Fruit fly (Drosophila melanogaster) whole organism, wandering third instar larva: Measurements from ENCODE around the gene CG44774.

Experiments
- Abd-B ChIP-seq: fragments of >200 bp; optimal IDR thresholded peaks from 2 replicates; lab custom pipeline; 2017; ENCODE audit warnings: missing biosample characterization, missing genetic modification characterization
- CG32264 ChIP-seq: fragments of 200-800 bp; sonication (Bioruptor generic); optimal IDR thresholded peaks from 2 replicates; lab custom pipeline; 2016; ENCODE audit warnings: missing biosample characterization, missing genetic modification characterization
- CG9705 ChIP-seq: fragments of 200-800 bp; sonication (Bioruptor generic); optimal IDR thresholded peaks from 2 replicates; lab custom pipeline; 2018; ENCODE audit warnings: missing biosample characterization, mild to moderate bottlenecking, missing genetic modification characterization
- Dfd ChIP-seq: fragments of >200 bp; optimal IDR thresholded peaks from 2 replicates; lab custom pipeline; 2017; ENCODE audit warnings: missing biosample characterization, missing genetic modification characterization
- Dif ChIP-seq: fragments of 200-275, 200-300 bp; sonication (Bioruptor generic); optimal IDR thresholded peaks from 2 replicates; lab custom pipeline; 2018; ENCODE audit warnings: missing biosample characterization, missing genetic modification characterization; ENCODE audit not compliant: partially characterized antibody
- GATAd ChIP-seq: sonication (Bioruptor generic); optimal IDR thresholded peaks from 2 replicates; lab custom pipeline; 2016; ENCODE audit warnings: missing biosample characterization, missing genetic modification characterization
- HLH106 ChIP-seq: fragments of 200-800 bp; optimal IDR thresholded peaks from 3 replicates; lab custom pipeline; 2019; ENCODE audit warnings: missing biosample characterization, mild to moderate bottlenecking, missing genetic modification characterization, moderate library complexity
- Hnf4 ChIP-seq: fragments of 200-800 bp; sonication (Bioruptor generic); optimal IDR thresholded peaks from 2 replicates; lab custom pipeline; 2016; ENCODE audit warnings: missing biosample characterization, mild to moderate bottlenecking, missing genetic modification characterization
- Hr78 ChIP-seq: fragments of >200 bp; optimal IDR thresholded peaks from 2 replicates; lab custom pipeline; 2017; ENCODE audit warnings: missing biosample characterization, missing genetic modification characterization
- Hr83 ChIP-seq: fragments of 200-300 bp; sonication (Bioruptor generic); optimal IDR thresholded peaks from 2 replicates; lab custom pipeline; 2016; ENCODE audit warnings: missing biosample characterization, mild to moderate bottlenecking, missing genetic modification characterization, moderate library complexity; ENCODE audit not compliant: poor library complexity, severe bottlenecking
- Jra ChIP-seq: sonication (Bioruptor generic); optimal IDR thresholded peaks from 2 replicates; lab custom pipeline; 2016; ENCODE audit warnings: missing biosample characterization, missing genetic modification characterization
- Mio ChIP-seq: sonication (Bioruptor generic); optimal IDR thresholded peaks from 2 replicates; lab custom pipeline; 2016; ENCODE audit warnings: missing biosample characterization, missing genetic modification characterization
- Myc ChIP-seq: fragments of >200 bp; optimal IDR thresholded peaks from 2 replicates; lab custom pipeline; 2017
- N ChIP-seq: fragments of >200 bp; optimal IDR thresholded peaks from 2 replicates; lab custom pipeline; 2018; ENCODE audit warnings: missing biosample characterization, missing external identifiers, missing genetic modification characterization
- OdsH ChIP-seq: fragments of 200-800 bp; sonication (Bioruptor generic); optimal IDR thresholded peaks from 2 replicates; lab custom pipeline; 2016; ENCODE audit warnings: missing biosample characterization, mild to moderate bottlenecking, missing genetic modification characterization
- Rel ChIP-seq, 2 experiments: fragments of 200-800 bp; sonication (Bioruptor generic) in 1 of 2; optimal IDR thresholded peaks; 2 replicates in 1 of 2; 3 replicates in 1 of 2; lab custom pipeline; 2016 to 2019; ENCODE audit warnings: mild to moderate bottlenecking in 2 of 2, missing biosample characterization in 2 of 2, missing genetic modification characterization in 2 of 2, moderate library complexity in 1 of 2
- Sp1 ChIP-seq: fragments of 200-800 bp; sonication (Bioruptor generic); optimal IDR thresholded peaks from 3 replicates; lab custom pipeline; 2019; ENCODE audit warnings: missing biosample characterization, mild to moderate bottlenecking, missing genetic modification characterization, moderate library complexity
- Vsx2 ChIP-seq: fragments of 200-300, 225-300 bp; sonication (Bioruptor generic); optimal IDR thresholded peaks from 2 replicates; lab custom pipeline; 2018; ENCODE audit warnings: missing biosample characterization, missing genetic modification characterization; ENCODE audit not compliant: partially characterized antibody
- br ChIP-seq: fragments of 200-800 bp; sonication (Bioruptor generic); optimal IDR thresholded peaks from 2 replicates; lab custom pipeline; 2016; ENCODE audit warnings: missing biosample characterization, missing genetic modification characterization
- brk ChIP-seq: fragments of 200-800 bp; sonication (Bioruptor generic); optimal IDR thresholded peaks from 2 replicates; lab custom pipeline; 2016; ENCODE audit warnings: missing biosample characterization, mild to moderate bottlenecking, missing genetic modification characterization
- dl ChIP-seq, 2 experiments: fragments of 175-275, 200-275 bp in 1 of 2; fragments of 200-275 bp in 1 of 2; sonication (Bioruptor generic); optimal IDR thresholded peaks; lab custom pipeline; 2018; ENCODE audit warnings: mild to moderate bottlenecking in 2 of 2, missing biosample characterization in 2 of 2, missing genetic modification characterization in 2 of 2, moderate library complexity in 2 of 2; ENCODE audit not compliant: partially characterized antibody in 2 of 2, insufficient read depth in 1 of 2
- dmrt93B ChIP-seq: fragments of 200-800 bp; sonication (Bioruptor generic); optimal IDR thresholded peaks from 2 replicates; lab custom pipeline; 2018; ENCODE audit warnings: missing biosample characterization, mild to moderate bottlenecking, missing genetic modification characterization
- dsf ChIP-seq: sonication (Bioruptor generic); optimal IDR thresholded peaks from 2 replicates; lab custom pipeline; 2016; ENCODE audit warnings: missing biosample characterization, missing genetic modification characterization, borderline replicate concordance
- ey ChIP-seq: fragments of 200-800 bp; sonication (Bioruptor generic); optimal IDR thresholded peaks from 2 replicates; lab custom pipeline; 2016; ENCODE audit warnings: missing biosample characterization, missing genetic modification characterization
- foxo ChIP-seq, 2 experiments: fragments of 200-800 bp; sonication (Bioruptor generic); optimal IDR thresholded peaks; 2 replicates in 1 of 2; 3 replicates in 1 of 2; lab custom pipeline; 2016 to 2017; ENCODE audit warnings: missing biosample characterization in 2 of 2, missing genetic modification characterization in 2 of 2
- fru ChIP-seq: fragments of 200-800 bp; sonication (Bioruptor generic); optimal IDR thresholded peaks from 3 replicates; lab custom pipeline; 2016; ENCODE audit warnings: missing biosample characterization, mild to moderate bottlenecking, missing genetic modification characterization
- h ChIP-seq: fragments of 200-800 bp; sonication (Bioruptor generic); optimal IDR thresholded peaks from 3 replicates; lab custom pipeline; 2016; ENCODE audit warnings: missing biosample characterization, mild to moderate bottlenecking, missing genetic modification characterization
- jim ChIP-seq: fragments of 175-275, 200-325 bp; sonication (Bioruptor generic); optimal IDR thresholded peaks from 2 replicates; lab custom pipeline; 2016; ENCODE audit warnings: missing biosample characterization, mild to moderate bottlenecking, missing genetic modification characterization
- lola ChIP-seq: fragments of >200 bp; optimal IDR thresholded peaks from 2 replicates; lab custom pipeline; 2017; ENCODE audit warnings: missing biosample characterization, missing genetic modification characterization
- pan ChIP-seq: fragments of >200 bp; optimal IDR thresholded peaks from 2 replicates; lab custom pipeline; 2017
- psq ChIP-seq: fragments of 200-800 bp; sonication (Bioruptor generic); optimal IDR thresholded peaks from 3 replicates; lab custom pipeline; 2017; ENCODE audit warnings: missing biosample characterization, mild to moderate bottlenecking, missing genetic modification characterization, moderate library complexity
- rgr ChIP-seq: fragments of 200-800 bp; sonication (Bioruptor generic); optimal IDR thresholded peaks from 3 replicates; lab custom pipeline; 2016; ENCODE audit warnings: missing biosample characterization, mild to moderate bottlenecking, missing genetic modification characterization
- sage ChIP-seq: fragments of 200-800 bp; sonication (Bioruptor generic); optimal IDR thresholded peaks from 2 replicates; lab custom pipeline; 2016; ENCODE audit warnings: missing biosample characterization, mild to moderate bottlenecking, missing genetic modification characterization
- sv ChIP-seq: fragments of 200-800 bp; sonication (Bioruptor generic); optimal IDR thresholded peaks from 3 replicates; lab custom pipeline; 2016; ENCODE audit warnings: missing biosample characterization, missing genetic modification characterization
- tai ChIP-seq: sonication (Bioruptor generic); optimal IDR thresholded peaks from 2 replicates; lab custom pipeline; 2016; ENCODE audit warnings: missing biosample characterization, missing genetic modification characterization
- usp ChIP-seq: fragments of >200 bp; optimal IDR thresholded peaks from 2 replicates; lab custom pipeline; 2017; ENCODE audit warnings: missing biosample characterization, missing genetic modification characterization
- woc ChIP-seq: sonication (Bioruptor generic); optimal IDR thresholded peaks from 2 replicates; lab custom pipeline; 2016; ENCODE audit warnings: missing biosample characterization, mild to moderate bottlenecking, missing genetic modification characterization

CG44774 gene

dm6 chrX:4912370-4912769 is 25.5 kb downstream of the CG44774 start:
- TF ChIP-seq dl (GFP tag; optimal IDR thresholded peaks at IDR 0.05; lab: Kevin White, UChicago; ENCODE audit: insufficient read depth in 1 of 2, partially characterized antibody in 2 of 2), result no peak
- no peak for TF ChIP-seq Rel (GFP tag; optimal IDR thresholded peaks at IDR 0.05; lab: Kevin White, UChicago)
- peak; percentile 78 for TF ChIP-seq Rel (tag; optimal IDR thresholded peaks at IDR 0.05; lab: Kevin White, UChicago)
- TF ChIP-seq Myc (lab: Kevin White, UChicago), result peak; percentile 71
- no peak for TF ChIP-seq psq
- TF ChIP-seq brk, result no peak

DNA sequence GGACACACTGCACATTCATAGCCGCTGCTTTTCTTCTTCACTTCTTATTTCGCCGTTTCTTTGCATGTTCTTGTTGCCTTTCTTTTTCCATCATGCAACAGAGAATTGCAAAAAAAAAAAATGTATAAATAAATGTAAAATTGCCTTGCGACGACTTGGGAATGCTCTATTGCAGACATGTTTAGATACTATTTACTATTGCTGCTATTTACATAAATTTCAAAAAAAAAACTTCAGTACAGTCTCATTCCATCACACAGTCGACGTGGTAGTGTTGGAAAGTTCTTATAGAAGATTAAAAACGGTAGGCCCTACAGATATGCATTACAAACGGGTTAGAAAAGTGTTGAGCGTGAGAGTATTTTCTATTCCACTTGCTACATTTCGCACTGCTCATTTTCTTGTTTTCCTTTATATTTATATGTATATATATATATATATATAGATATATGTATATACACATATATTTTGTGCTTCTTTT is 26.1 kb downstream of the CG44774 start:
- TF ChIP-seq fru (GFP tag; lab: Kevin White, UChicago) (peak; percentile 66), Hnf4 (GFP tag; lab: Kevin White, UChicago) (peak; percentile 12), N (GFP tag; lab: Kevin White, UChicago) (no peak), sv (GFP tag; lab: Kevin White, UChicago) (no peak), dmrt93B (peak; percentile 24), br (GFP tag; lab: Kevin White, UChicago) (peak; percentile 47), h (GFP tag; lab: Kevin White, UChicago) (peak; percentile 65), woc (GFP tag; lab: Kevin White, UChicago) (peak; percentile 73), Sp1 (GFP tag; lab: Kevin White, UChicago) (peak; percentile 75), Vsx2 (GFP tag; lab: Kevin White, UChicago) (no peak), rgr (GFP tag; lab: Kevin White, UChicago) (peak; percentile 45), Abd-B (no peak), brk (no peak), psq (peak; percentile 93), Rel (GFP tag; optimal IDR thresholded peaks at IDR 0.05; lab: Kevin White, UChicago) (no peak), Rel (tag; optimal IDR thresholded peaks at IDR 0.05; lab: Kevin White, UChicago) (no peak), HLH106 (peak; percentile 58), sage (GFP tag; lab: Kevin White, UChicago) (peak; percentile 50), ey (GFP tag; lab: Kevin White, UChicago) (peak; percentile 16), OdsH (GFP tag; lab: Kevin White, UChicago) (peak; percentile 46), foxo (GFP tag; optimal IDR thresholded peaks at IDR 0.05; lab: Kevin White, UChicago) (peak in 1 of 2 experiments; percentile 50)

DNA sequence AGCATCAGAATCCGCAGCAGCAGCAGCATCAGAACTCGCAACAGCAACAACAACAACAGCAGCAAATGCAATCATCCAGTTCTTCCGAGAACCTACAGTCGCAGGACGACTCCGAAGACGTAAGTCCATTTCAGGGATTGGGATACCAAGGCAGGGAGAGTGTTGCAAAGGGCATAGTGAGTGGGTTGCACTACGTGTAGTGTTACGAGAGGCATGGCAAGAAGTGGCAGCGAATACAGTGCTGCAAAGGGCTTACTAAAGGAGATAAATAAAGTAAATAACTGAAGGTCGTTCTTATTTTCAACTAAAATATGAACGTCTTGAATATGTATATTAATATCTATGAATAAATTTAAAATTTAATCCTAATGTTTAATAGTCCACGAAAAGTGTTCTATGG is 26.8 kb downstream of the CG44774 start:
- TF ChIP-seq foxo (GFP tag; optimal IDR thresholded peaks at IDR 0.05; lab: Kevin White, UChicago) (no peak), fru (GFP tag; lab: Kevin White, UChicago) (no peak), woc (GFP tag; lab: Kevin White, UChicago) (no peak), Myc (lab: Kevin White, UChicago) (no peak), HLH106 (no peak), OdsH (GFP tag; lab: Kevin White, UChicago) (no peak), Hnf4 (GFP tag; lab: Kevin White, UChicago) (no peak), dl (GFP tag; optimal IDR thresholded peaks at IDR 0.05; lab: Kevin White, UChicago; ENCODE audit: insufficient read depth in 1 of 2, partially characterized antibody in 2 of 2) (no peak)

DNA sequence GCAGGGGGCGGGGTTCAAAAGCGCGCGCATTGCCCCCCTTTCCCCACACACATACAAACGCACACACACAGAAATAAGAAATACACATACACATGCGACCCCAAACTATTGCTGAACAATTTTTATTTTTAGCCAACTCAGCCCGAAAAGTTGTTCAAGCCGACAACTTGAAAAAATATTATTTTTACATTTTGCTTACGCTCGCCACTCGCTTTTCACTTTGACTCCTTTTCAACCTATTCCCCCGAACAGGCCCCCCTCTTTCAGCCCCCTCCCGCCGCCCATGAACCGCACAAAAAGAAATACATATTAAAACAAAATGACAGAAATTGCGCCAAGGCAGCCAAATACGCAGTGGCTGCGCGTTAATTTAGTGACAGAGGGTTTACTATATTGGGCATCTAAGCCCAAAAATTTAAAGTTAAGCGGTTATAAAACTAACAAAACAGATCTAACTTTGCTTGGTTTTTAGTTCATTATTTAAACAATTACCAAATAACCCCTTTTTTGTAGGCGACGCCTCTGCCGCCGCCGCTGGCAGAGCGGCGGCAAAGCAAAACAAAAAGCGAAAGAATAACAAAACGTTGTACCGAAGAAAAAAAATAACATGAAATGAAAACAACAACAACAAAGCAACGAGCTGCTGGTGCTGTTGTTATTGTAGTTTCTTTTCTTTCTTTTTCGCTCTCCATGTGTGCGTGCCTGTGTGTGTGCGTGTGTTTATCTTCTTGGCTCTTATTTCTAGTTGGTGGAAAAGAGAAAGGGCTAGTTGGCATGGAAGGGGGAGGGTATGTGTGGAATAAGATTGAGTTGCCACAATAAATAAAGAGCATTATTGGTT is 27.7 kb downstream of the CG44774 start:
- TF ChIP-seq Jra (GFP tag; lab: Kevin White, UChicago), result peak; percentile 99
- TF ChIP-seq Abd-B, result no peak
- peak; percentile 100 for TF ChIP-seq Hnf4 (GFP tag; lab: Kevin White, UChicago)
- TF ChIP-seq lola, result no peak
- no peak for TF ChIP-seq Vsx2 (GFP tag; lab: Kevin White, UChicago)
- peak; percentile 100 for TF ChIP-seq CG32264 (GFP tag; lab: Kevin White, UChicago)
- peak; percentile 49 for TF ChIP-seq usp
- TF ChIP-seq h (GFP tag; lab: Kevin White, UChicago), result peak; percentile 100
- TF ChIP-seq sv (GFP tag; lab: Kevin White, UChicago), result peak; percentile 99
- TF ChIP-seq ey (GFP tag; lab: Kevin White, UChicago), result peak; percentile 100
- peak; percentile 99 for TF ChIP-seq sage (GFP tag; lab: Kevin White, UChicago)
- peak; percentile 98 for TF ChIP-seq Mio (GFP tag; lab: Kevin White, UChicago)
- peak; percentile 99 for TF ChIP-seq GATAd (GFP tag; lab: Kevin White, UChicago)
- peak; percentile 100 for TF ChIP-seq rgr (GFP tag; lab: Kevin White, UChicago)
- peak; percentile 100 for TF ChIP-seq Rel (GFP tag; optimal IDR thresholded peaks at IDR 0.05; lab: Kevin White, UChicago)
- TF ChIP-seq Rel (tag; optimal IDR thresholded peaks at IDR 0.05; lab: Kevin White, UChicago), result peak; percentile 98
- no peak for TF ChIP-seq Dif (GFP tag; lab: Kevin White, UChicago)
- TF ChIP-seq Hr83 (GFP tag; lab: Kevin White, UChicago), result peak; percentile 98
- TF ChIP-seq OdsH (GFP tag; lab: Kevin White, UChicago), result peak; percentile 100
- peak; percentile 98 for TF ChIP-seq brk
- no peak for TF ChIP-seq pan (lab: Kevin White, UChicago)
- TF ChIP-seq Hr78, result no peak
- TF ChIP-seq psq, result peak; percentile 100
- TF ChIP-seq Sp1 (GFP tag; lab: Kevin White, UChicago), result peak; percentile 100
- TF ChIP-seq tai (GFP tag; lab: Kevin White, UChicago), result peak; percentile 99
- TF ChIP-seq CG9705 (GFP tag; lab: Kevin White, UChicago), result peak; percentile 100
- TF ChIP-seq N (GFP tag; lab: Kevin White, UChicago), result no peak
- TF ChIP-seq jim, result peak; percentile 97
- peak; percentile 95 for TF ChIP-seq Dfd (GFP tag; lab: Kevin White, UChicago)
- TF ChIP-seq fru (GFP tag; lab: Kevin White, UChicago), result peak; percentile 100
- TF ChIP-seq foxo (GFP tag; optimal IDR thresholded peaks at IDR 0.05; lab: Kevin White, UChicago), result peak; percentile 99 to 100
- peak; percentile 99 for TF ChIP-seq dsf
